Worm (Caenorhabditis elegans) whole organism, late embryonic: Measurements from ENCODE around the gene grl-30.

Experiments used
- C08G9.2 ChIP-seq: sonication (generic microtip); optimal IDR thresholded peaks from 2 replicates; lab custom pipeline; 2016; ENCODE audit warnings: mild to moderate bottlenecking, missing genetic modification characterization, moderate library complexity, missing compliant biosample characterization
- C38D4.7 ChIP-seq: fragments of 200-800 bp; sonication (Bioruptor generic); optimal IDR thresholded peaks from 2 replicates; lab custom pipeline; 2018; ENCODE audit warnings: mild to moderate bottlenecking, missing genetic modification characterization, moderate library complexity, missing compliant biosample characterization
- F13H6.1 ChIP-seq: sonication (generic microtip); optimal IDR thresholded peaks from 2 replicates; lab custom pipeline; 2016; ENCODE audit warnings: missing genetic modification characterization, missing compliant biosample characterization
- K02D7.2 ChIP-seq: sonication (generic microtip); optimal IDR thresholded peaks from 2 replicates; lab custom pipeline; 2017; ENCODE audit warnings: mild to moderate bottlenecking, missing genetic modification characterization, missing compliant biosample characterization
- K09A11.1 ChIP-seq: sonication (generic microtip); optimal IDR thresholded peaks from 2 replicates; lab custom pipeline; 2017; ENCODE audit warnings: antibody characterized with exemption, mild to moderate bottlenecking, missing genetic modification characterization, missing compliant biosample characterization; ENCODE audit not compliant: insufficient read depth
- T23F11.4 ChIP-seq: fragments of 200-800 bp; sonication (Bioruptor generic); optimal IDR thresholded peaks from 2 replicates; lab custom pipeline; 2018; ENCODE audit warnings: mild to moderate bottlenecking, missing genetic modification characterization, missing compliant biosample characterization
- ama-1 ChIP-seq: fragments of 150-350 bp; optimal IDR thresholded peaks from 2 replicates; lab custom pipeline; 2014
- ceh-19 ChIP-seq: fragments of 200-800 bp; sonication (Bioruptor generic); optimal IDR thresholded peaks from 2 replicates; lab custom pipeline; 2018; ENCODE audit warnings: mild to moderate bottlenecking, missing genetic modification characterization, missing compliant biosample characterization
- ceh-24 ChIP-seq: sonication (generic microtip); optimal IDR thresholded peaks from 2 replicates; lab custom pipeline; 2016; ENCODE audit warnings: mild to moderate bottlenecking, missing genetic modification characterization, missing compliant biosample characterization
- ceh-30 ChIP-seq: fragments of 150-350 bp; optimal IDR thresholded peaks from 2 replicates; lab custom pipeline; 2014; ENCODE audit warnings: missing biosample characterization, missing genetic modification characterization
- ceh-6 ChIP-seq: fragments of 200-800 bp; sonication (Bioruptor generic); optimal IDR thresholded peaks from 2 replicates; lab custom pipeline; 2018; ENCODE audit warnings: mild to moderate bottlenecking, missing genetic modification characterization, missing compliant biosample characterization
- che-1 ChIP-seq: sonication (generic microtip); optimal IDR thresholded peaks from 2 replicates; lab custom pipeline; 2016; ENCODE audit warnings: mild to moderate bottlenecking, missing genetic modification characterization, missing compliant biosample characterization
- dve-1 ChIP-seq: sonication (generic microtip); optimal IDR thresholded peaks from 2 replicates; lab custom pipeline; 2017; ENCODE audit warnings: antibody characterized with exemption, mild to moderate bottlenecking, missing genetic modification characterization, missing compliant biosample characterization
- elt-2 ChIP-seq: sonication (generic microtip); optimal IDR thresholded peaks from 2 replicates; lab custom pipeline; 2016; ENCODE audit warnings: missing genetic modification reagents, missing genetic modification characterization, missing compliant biosample characterization
- elt-4 ChIP-seq: sonication (generic microtip); optimal IDR thresholded peaks from 2 replicates; lab custom pipeline; 2016; ENCODE audit warnings: missing genetic modification characterization, missing compliant biosample characterization
- fax-1 ChIP-seq: sonication (generic microtip); optimal IDR thresholded peaks from 2 replicates; lab custom pipeline; 2016; ENCODE audit warnings: missing genotype, missing genetic modification characterization, missing compliant biosample characterization
- fkh-10 ChIP-seq: fragments of 150-350 bp; optimal IDR thresholded peaks from 2 replicates; lab custom pipeline; 2014; ENCODE audit warnings: missing biosample characterization, missing genetic modification reagents, missing genetic modification characterization
- fkh-6 ChIP-seq: sonication (generic microtip); optimal IDR thresholded peaks from 2 replicates; lab custom pipeline; 2016; ENCODE audit warnings: missing genetic modification characterization, missing compliant biosample characterization
- gmeb-2 ChIP-seq: sonication (generic microtip); optimal IDR thresholded peaks from 2 replicates; lab custom pipeline; 2016; ENCODE audit warnings: missing genetic modification characterization, inconsistent platforms, missing compliant biosample characterization
- hlh-15 ChIP-seq: sonication (generic microtip); optimal IDR thresholded peaks from 2 replicates; lab custom pipeline; 2016; ENCODE audit warnings: missing genetic modification characterization, missing compliant biosample characterization
- hlh-30 ChIP-seq: sonication (generic microtip); optimal IDR thresholded peaks from 2 replicates; lab custom pipeline; 2017; ENCODE audit warnings: antibody characterized with exemption, missing genetic modification characterization, missing compliant biosample characterization; ENCODE audit not compliant: insufficient read depth
- hlh-8 ChIP-seq: sonication (generic microtip); optimal IDR thresholded peaks from 2 replicates; lab custom pipeline; 2016; ENCODE audit warnings: missing genotype, missing genetic modification characterization, missing compliant biosample characterization
- lin-11 ChIP-seq: fragments of 200-800 bp; sonication (Bioruptor generic); optimal IDR thresholded peaks from 2 replicates; lab custom pipeline; 2018; ENCODE audit warnings: mild to moderate bottlenecking, missing genetic modification characterization, missing compliant biosample characterization
- madf-2 ChIP-seq: sonication (generic microtip); optimal IDR thresholded peaks from 2 replicates; lab custom pipeline; 2017; ENCODE audit warnings: missing genetic modification characterization, missing compliant biosample characterization
- mec-3 ChIP-seq: sonication (generic microtip); optimal IDR thresholded peaks from 2 replicates; lab custom pipeline; 2016; ENCODE audit warnings: borderline replicate concordance, missing genetic modification characterization, missing compliant biosample characterization
- nfya-1 ChIP-seq: sonication (generic microtip); optimal IDR thresholded peaks from 2 replicates; lab custom pipeline; 2017; ENCODE audit warnings: missing genetic modification characterization, mild to moderate bottlenecking, missing compliant biosample characterization, antibody characterized with exemption, moderate library complexity
- nhr-11 ChIP-seq: fragments of 150-350 bp; optimal IDR thresholded peaks from 2 replicates; lab custom pipeline; 2014; ENCODE audit warnings: missing biosample characterization, missing genetic modification characterization
- nhr-232 ChIP-seq: sonication (generic microtip); optimal IDR thresholded peaks from 2 replicates; lab custom pipeline; 2016; ENCODE audit warnings: missing genetic modification characterization, missing compliant biosample characterization
- npax-4 ChIP-seq: sonication (generic microtip); optimal IDR thresholded peaks from 2 replicates; lab custom pipeline; 2016; ENCODE audit warnings: missing genetic modification characterization, missing compliant biosample characterization
- pag-3 ChIP-seq: sonication (generic microtip); optimal IDR thresholded peaks from 2 replicates; lab custom pipeline; 2016; ENCODE audit warnings: missing compliant biosample characterization, missing genetic modification characterization, borderline replicate concordance
- pat-9 ChIP-seq: fragments of 200-800 bp; sonication (Bioruptor generic); optimal IDR thresholded peaks from 2 replicates; lab custom pipeline; 2018; ENCODE audit warnings: mild to moderate bottlenecking, missing genetic modification characterization, moderate library complexity, missing compliant biosample characterization
- pha-2 ChIP-seq: sonication (generic microtip); optimal IDR thresholded peaks from 2 replicates; lab custom pipeline; 2017; ENCODE audit warnings: mild to moderate bottlenecking, missing genetic modification characterization, missing compliant biosample characterization
- pqm-1 ChIP-seq: sonication (generic microtip); optimal IDR thresholded peaks from 2 replicates; lab custom pipeline; 2016; ENCODE audit warnings: missing genetic modification characterization, missing compliant biosample characterization
- pros-1 ChIP-seq: fragments of 150-350 bp; optimal IDR thresholded peaks from 2 replicates; lab custom pipeline; 2014; ENCODE audit warnings: missing biosample characterization, missing genetic modification reagents, missing genetic modification characterization
- ref-2 ChIP-seq: sonication (generic microtip); optimal IDR thresholded peaks from 2 replicates; lab custom pipeline; 2016; ENCODE audit warnings: missing genetic modification characterization, missing compliant biosample characterization
- rnt-1 ChIP-seq: sonication (generic microtip); optimal IDR thresholded peaks from 2 replicates; lab custom pipeline; 2016; ENCODE audit warnings: missing genetic modification characterization, missing compliant biosample characterization
- sdc-2 ChIP-seq: sonication (generic microtip); optimal IDR thresholded peaks from 2 replicates; lab custom pipeline; 2016; ENCODE audit warnings: missing genotype, missing genetic modification characterization, missing compliant biosample characterization
- sox-2 ChIP-seq: fragments of 200-800 bp; sonication (Bioruptor generic); IDR thresholded peaks from 2 replicates; pipeline ENCODE4 v1.3.6; 2022; ENCODE audit warnings: missing genetic modification reagents, missing genetic modification characterization, missing compliant biosample characterization
- sox-4 ChIP-seq: sonication (generic microtip); optimal IDR thresholded peaks from 2 replicates; lab custom pipeline; 2017; ENCODE audit warnings: mild to moderate bottlenecking, missing genetic modification characterization, inconsistent platforms, missing compliant biosample characterization
- syd-9 ChIP-seq: sonication (generic microtip); optimal IDR thresholded peaks from 2 replicates; lab custom pipeline; 2016; ENCODE audit warnings: mild to moderate bottlenecking, missing genetic modification characterization, moderate library complexity, missing compliant biosample characterization
- tbx-7 ChIP-seq: sonication (generic microtip); optimal IDR thresholded peaks from 2 replicates; lab custom pipeline; 2016; ENCODE audit warnings: missing genotype, missing genetic modification characterization, missing compliant biosample characterization
- ttx-3 ChIP-seq: sonication (generic microtip); optimal IDR thresholded peaks from 2 replicates; lab custom pipeline; 2016; ENCODE audit warnings: missing genetic modification reagents, missing genetic modification characterization, missing compliant biosample characterization
- unc-3 ChIP-seq, 2 experiments: fragments of 200-800 bp in 1 of 2; sonication (Bioruptor generic) in 1 of 2; sonication (generic microtip) in 1 of 2; conservative IDR thresholded peaks in 1 of 2; optimal IDR thresholded peaks in 1 of 2; 2 replicates each; pipeline versions ENCODE4 v1.3.6 to Lab custom; 2016 to 2022; ENCODE audit warnings: missing compliant biosample characterization in 2 of 2, missing genetic modification characterization in 2 of 2, missing genetic modification reagents in 1 of 2
- zip-5 ChIP-seq: sonication (generic microtip); optimal IDR thresholded peaks from 2 replicates; lab custom pipeline; 2016; ENCODE audit warnings: missing genetic modification characterization, missing compliant biosample characterization
- ztf-16 ChIP-seq: sonication (generic microtip); optimal IDR thresholded peaks from 2 replicates; lab custom pipeline; 2017; ENCODE audit warnings: missing genetic modification characterization, missing compliant biosample characterization

grl-30 gene

DNA sequence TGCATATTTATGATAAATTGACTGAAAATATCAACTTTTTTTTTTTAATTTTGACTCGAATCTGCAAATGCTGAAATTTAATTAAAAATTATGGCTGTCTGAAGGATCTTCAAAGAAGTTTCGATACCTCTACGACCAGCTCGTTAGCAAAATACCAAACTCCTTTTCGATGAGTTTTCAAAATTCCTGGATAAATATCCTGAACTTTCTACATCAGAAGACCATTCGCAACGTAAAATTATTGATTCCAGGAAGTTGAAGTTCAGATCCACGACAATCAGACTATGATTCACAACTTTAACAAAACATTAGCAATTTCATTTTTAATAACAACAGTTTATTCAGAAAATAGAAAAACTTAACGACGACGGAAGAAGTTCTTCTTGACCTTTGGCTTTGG lies 28.9 kb downstream of the grl-30 start:
- TF ChIP-seq fax-1 (tag; lab: Kevin White, UChicago): no peak
- no peak for TF ChIP-seq tbx-7 (tag; lab: Kevin White, UChicago)
- no peak for TF ChIP-seq elt-4
- no peak for TF ChIP-seq sox-4 (tag; lab: Kevin White, UChicago)
- TF ChIP-seq gmeb-2 (tag; lab: Kevin White, UChicago): no peak
- TF ChIP-seq pqm-1 (tag; lab: Kevin White, UChicago): no peak
- TF ChIP-seq mec-3 (tag; lab: Kevin White, UChicago): no peak
- TF ChIP-seq nhr-11 (tag; lab: Kevin White, UChicago): no peak
- TF ChIP-seq pat-9 (tag; lab: Kevin White, UChicago): no peak
- TF ChIP-seq fkh-6 (tag; lab: Kevin White, UChicago): no peak
- TF ChIP-seq C08G9.2 (tag; lab: Kevin White, UChicago): no peak
- no peak for TF ChIP-seq fkh-10 (GFP tag; lab: Kevin White, UChicago)
- no peak for TF ChIP-seq F13H6.1 (tag; lab: Kevin White, UChicago)
- no peak for TF ChIP-seq ceh-19 (GFP tag; lab: Kevin White, UChicago)
- TF ChIP-seq ttx-3: no peak
- TF ChIP-seq sdc-2 (tag; lab: Kevin White, UChicago): no peak
- TF ChIP-seq, all 69 proteins: peak for 0

- TF ChIP-seq nfya-1 (peak; percentile 14), ceh-6 (no peak)
Measured at ce11 chrV:3586014-3586689, 30.1 kb downstream of the grl-30 start, which contains the start of the genes rpl-11.1 and T22F3.2. Gene rpl-11.1 (minus strand): TSS chrV:3586064. Gene T22F3.2 (plus strand): TSS chrV:3586639.

DNA sequence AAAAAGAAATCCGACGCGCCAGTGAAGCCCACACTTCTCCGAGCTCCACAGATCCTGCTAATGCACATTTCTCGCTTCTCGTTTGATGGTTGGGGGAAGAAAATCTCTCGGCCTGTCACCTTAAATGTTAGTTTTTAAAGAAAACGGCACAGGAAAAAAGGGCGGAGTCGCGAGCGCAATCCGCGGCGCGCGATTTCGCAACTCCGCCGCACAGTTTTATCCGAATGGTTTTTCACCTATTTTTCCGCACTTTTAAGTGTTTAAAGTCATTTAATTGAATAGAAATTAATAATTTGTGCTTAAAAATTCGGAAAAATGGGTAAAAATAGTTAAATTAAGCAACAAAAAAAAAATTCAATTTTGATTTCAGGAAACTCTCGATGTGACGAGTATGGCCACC lies 31.5 kb downstream of the grl-30 start:
- TF ChIP-seq sox-4 (tag; lab: Kevin White, UChicago): peak; percentile 73
- peak; percentile 64 for TF ChIP-seq ttx-3
- peak; percentile 81 for TF ChIP-seq elt-2
- peak; percentile 33 for TF ChIP-seq fkh-6 (tag; lab: Kevin White, UChicago)
- TF ChIP-seq pha-2 (tag; lab: Kevin White, UChicago): peak; percentile 80
- TF ChIP-seq npax-4 (tag; lab: Kevin White, UChicago): peak; percentile 27
- TF ChIP-seq C38D4.7 (GFP tag; lab: Kevin White, UChicago): peak; percentile 54
- no peak for TF ChIP-seq T23F11.4 (GFP tag; lab: Kevin White, UChicago)
- TF ChIP-seq ztf-16 (tag; lab: Kevin White, UChicago): peak; percentile 15
- TF ChIP-seq tbx-7 (tag; lab: Kevin White, UChicago): no peak
- TF ChIP-seq ceh-24 (tag; lab: Kevin White, UChicago): peak; percentile 0
- peak; percentile 31 for TF ChIP-seq hlh-15
- peak; percentile 70 for TF ChIP-seq che-1 (tag; lab: Kevin White, UChicago)
- no peak for TF ChIP-seq ref-2 (tag; lab: Kevin White, UChicago)
- no peak; the same call in 1 of the 2 replicates for TF ChIP-seq sox-2 (GFP tag; lab: Robert Waterston, UW)
- TF ChIP-seq K09A11.1 (tag; lab: Kevin White, UChicago): peak; percentile 54
- TF ChIP-seq hlh-8 (tag; lab: Kevin White, UChicago): no peak
- peak; percentile 56 for TF ChIP-seq nhr-232 (tag; lab: Kevin White, UChicago)
- TF ChIP-seq pag-3: no peak
- no peak for TF ChIP-seq rnt-1 (tag; lab: Kevin White, UChicago)
- no peak for TF ChIP-seq ceh-30 (tag; lab: Kevin White, UChicago)
- peak; percentile 39 for TF ChIP-seq ceh-6
- TF ChIP-seq dve-1 (tag; lab: Kevin White, UChicago): no peak
- peak; percentile 18 for TF ChIP-seq K02D7.2
- TF ChIP-seq zip-5: peak; percentile 16
- TF ChIP-seq nfya-1: peak; percentile 24
- TF ChIP-seq lin-11 (tag; lab: Kevin White, UChicago): peak; percentile 50
- no peak for TF ChIP-seq hlh-30 (tag; lab: Kevin White, UChicago)
- TF ChIP-seq unc-3 (GFP tag; conservative IDR thresholded peaks at IDR 0.05; lab: Robert Waterston, UW): 0 out of 2 replicates have a peak, but pooled peaks have one; percentile 38
- peak; percentile 55 for TF ChIP-seq unc-3 (tag; optimal IDR thresholded peaks at IDR 0.05; lab: Kevin White, UChicago)
- TF ChIP-seq pros-1 (tag; lab: Kevin White, UChicago): no peak
- peak; percentile 40 for TF ChIP-seq gmeb-2 (tag; lab: Kevin White, UChicago)
- no peak for TF ChIP-seq madf-2
- no peak for TF ChIP-seq syd-9
- TF ChIP-seq C08G9.2 (tag; lab: Kevin White, UChicago): no peak
- TF ChIP-seq ama-1 (lab: Kevin White, UChicago): no peak
- TF ChIP-seq pat-9 (tag; lab: Kevin White, UChicago): peak; percentile 31
- peak; percentile 20 for TF ChIP-seq fax-1 (tag; lab: Kevin White, UChicago)
